Worm (Caenorhabditis elegans): ENCODE data around the gene gly-9.

The gly-9 gene

ce11 chrIII:11255072-11255471 lies 35.3 kb downstream of the gly-9 start:
- TF ChIP-seq dve-1 (tag; optimal IDR thresholded peaks at IDR 0.05) (no peak), hlh-8 (tag; optimal IDR thresholded peaks at IDR 0.05) (no peak), elt-2 (tag; optimal IDR thresholded peaks at IDR 0.05) (no peak), pros-1 (tag; optimal IDR thresholded peaks at IDR 0.05) (no peak)

ce11 chrIII:11251718-11252441 lies 38.5 kb downstream of the gly-9 start, which contains the start of gene Y47D3A.32:
TSS of gene Y47D3A.32 (plus strand) at chrIII:11252391.
- TF ChIP-seq elt-2 (tag; optimal IDR thresholded peaks at IDR 0.05) (peak; percentile 9), tbx-2 (tag; optimal IDR thresholded peaks at IDR 0.05) (no peak), T23F11.4 (GFP tag; optimal IDR thresholded peaks at IDR 0.05) (no peak)

- TF ChIP-seq hlh-6 (tag; optimal IDR thresholded peaks at IDR 0.05) (no peak), unc-42 (tag; optimal IDR thresholded peaks at IDR 0.05) (no peak), eyg-1 (tag; optimal IDR thresholded peaks at IDR 0.05) (no peak), fax-1 (tag; optimal IDR thresholded peaks at IDR 0.05) (no peak), unc-86 (tag; optimal IDR thresholded peaks at IDR 0.05) (no peak), ceh-2 (tag; optimal IDR thresholded peaks at IDR 0.05) (no peak), fkh-6 (tag; optimal IDR thresholded peaks at IDR 0.05) (no peak), C38D4.7 (GFP tag; optimal IDR thresholded peaks at IDR 0.05) (no peak), gmeb-2 (tag; optimal IDR thresholded peaks at IDR 0.05) (no peak), pag-3 (tag; optimal IDR thresholded peaks at IDR 0.05; ENCODE audit: borderline replicate concordance) (no peak), sdc-2 (tag; optimal IDR thresholded peaks at IDR 0.05) (no peak), sox-4 (tag; optimal IDR thresholded peaks at IDR 0.05) (no peak), ttx-3 (tag; optimal IDR thresholded peaks at IDR 0.05) (no peak), unc-55 (GFP tag; optimal IDR thresholded peaks at IDR 0.05) (no peak), nhr-232 (tag; optimal IDR thresholded peaks at IDR 0.05) (no peak), F13H6.1 (tag; optimal IDR thresholded peaks at IDR 0.05) (no peak), pha-4 (tag; optimal IDR thresholded peaks at IDR 0.05) (no peak), pqm-1 (tag; optimal IDR thresholded peaks at IDR 0.05) (no peak), tbx-7 (tag; optimal IDR thresholded peaks at IDR 0.05) (no peak), ceh-19 (GFP tag; optimal IDR thresholded peaks at IDR 0.05) (no peak)
Measured at ce11 chrIII:11248897-11249296, 41.5 kb downstream of the gly-9 start.

ce11 chrIII:11246588-11246987 lies 43.8 kb downstream of the gly-9 start:
- TF ChIP-seq ref-2 (tag; optimal IDR thresholded peaks at IDR 0.05) (no peak), C38D4.7 (GFP tag; optimal IDR thresholded peaks at IDR 0.05) (no peak), hlh-30 (tag; optimal IDR thresholded peaks at IDR 0.05; ENCODE audit: insufficient read depth) (no peak), ztf-16 (tag; optimal IDR thresholded peaks at IDR 0.05) (no peak), ets-4 (tag; optimal IDR thresholded peaks at IDR 0.05) (no peak), nhr-232 (tag; optimal IDR thresholded peaks at IDR 0.05) (no peak)

- TF ChIP-seq unc-86 (tag; optimal IDR thresholded peaks at IDR 0.05): no peak
- TF ChIP-seq pros-1 (tag; optimal IDR thresholded peaks at IDR 0.05): no peak
- TF ChIP-seq lim-6 (tag; optimal IDR thresholded peaks at IDR 0.05): no peak
- TF ChIP-seq fax-1 (tag; optimal IDR thresholded peaks at IDR 0.05): no peak
- no peak for TF ChIP-seq pag-3 (tag; optimal IDR thresholded peaks at IDR 0.05; ENCODE audit: borderline replicate concordance)
- no peak for TF ChIP-seq F13H6.1 (tag; optimal IDR thresholded peaks at IDR 0.05)
- TF ChIP-seq tbx-7 (tag; optimal IDR thresholded peaks at IDR 0.05): no peak
- TF ChIP-seq odd-2 (tag; optimal IDR thresholded peaks at IDR 0.05): no peak
- no peak for TF ChIP-seq nhr-232 (tag; optimal IDR thresholded peaks at IDR 0.05)
- no peak for TF ChIP-seq ceh-14 (tag; optimal IDR thresholded peaks at IDR 0.05)
- no peak for TF ChIP-seq Y22D7AL.16 (tag; optimal IDR thresholded peaks at IDR 0.05)
- no peak for TF ChIP-seq C38D4.7 (GFP tag; optimal IDR thresholded peaks at IDR 0.05)
- TF ChIP-seq madf-2 (tag; optimal IDR thresholded peaks at IDR 0.05): no peak
- no peak for TF ChIP-seq ceh-30 (tag; optimal IDR thresholded peaks at IDR 0.05)
- no peak for TF ChIP-seq ceh-2 (tag; optimal IDR thresholded peaks at IDR 0.05)
Measured at ce11 chrIII:11244820-11245219, 45.6 kb downstream of the gly-9 start, which contains the start of gene rsks-1. TSS of gene rsks-1 (plus strand) at chrIII:11245120.
